Fruit fly (Drosophila melanogaster): ENCODE measurements around the gene Gapdh2.

The Gapdh2 gene

DNA sequence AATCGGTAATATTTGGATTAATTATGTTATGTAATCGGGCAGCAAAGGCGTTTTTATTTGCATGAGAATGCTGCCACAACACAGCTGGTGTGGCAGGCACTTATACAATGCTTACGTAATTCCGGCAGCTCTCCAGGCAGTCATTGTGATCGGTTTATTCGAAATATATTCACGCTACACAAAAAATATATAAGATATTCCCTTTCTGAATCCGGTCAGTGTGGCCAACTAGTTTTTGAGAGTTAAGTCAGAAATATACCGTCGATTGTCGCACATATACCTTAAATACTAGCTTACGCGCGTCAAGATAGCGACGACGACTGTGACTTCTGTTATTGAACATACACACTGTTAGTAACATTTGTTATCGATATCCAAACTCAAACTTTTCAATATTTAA, 18.9 kb upstream of the Gapdh2 start, which contains the start of gene sun (continued):
- TF ChIP-seq CG9797 (GFP tag; optimal IDR thresholded peaks at IDR 0.05) (peak; percentile 69), CG15011 (GFP tag; optimal IDR thresholded peaks at IDR 0.05) (no peak), Atf6 (GFP tag; IDR thresholded peaks at IDR 0.05) (0 out of 2 replicates have a peak, but pooled peaks have one; percentile 24), MBD-R2 (GFP tag; IDR thresholded peaks at IDR 0.05) (peak; percentile 37; the same call in 1 of the 2 replicates), eyg (GFP tag; optimal IDR thresholded peaks at IDR 0.05) (no peak), Atf3 (GFP tag; optimal IDR thresholded peaks at IDR 0.05) (no peak), CG12659 (GFP tag; optimal IDR thresholded peaks at IDR 0.05) (peak; percentile 65), CG9437 (GFP tag; optimal IDR thresholded peaks at IDR 0.05) (no peak), Pdp1 (GFP tag; optimal IDR thresholded peaks at IDR 0.05) (peak in 1 of 2 experiments; percentile 99), CG1603 (tag; optimal IDR thresholded peaks at IDR 0.05) (peak; percentile 99), CG4730 (GFP tag; IDR thresholded peaks at IDR 0.05) (no peak), YL-1 (GFP tag; optimal IDR thresholded peaks at IDR 0.05) (peak; percentile 73), Sox100B (GFP tag; optimal IDR thresholded peaks at IDR 0.05) (no peak), stwl (tag; optimal IDR thresholded peaks at IDR 0.05) (peak; percentile 56), grau (tag; optimal IDR thresholded peaks at IDR 0.05) (no peak), gro (GFP tag; optimal IDR thresholded peaks at IDR 0.05) (no peak), Ets97D (GFP tag; optimal IDR thresholded peaks at IDR 0.05) (peak; percentile 67)

DNA sequence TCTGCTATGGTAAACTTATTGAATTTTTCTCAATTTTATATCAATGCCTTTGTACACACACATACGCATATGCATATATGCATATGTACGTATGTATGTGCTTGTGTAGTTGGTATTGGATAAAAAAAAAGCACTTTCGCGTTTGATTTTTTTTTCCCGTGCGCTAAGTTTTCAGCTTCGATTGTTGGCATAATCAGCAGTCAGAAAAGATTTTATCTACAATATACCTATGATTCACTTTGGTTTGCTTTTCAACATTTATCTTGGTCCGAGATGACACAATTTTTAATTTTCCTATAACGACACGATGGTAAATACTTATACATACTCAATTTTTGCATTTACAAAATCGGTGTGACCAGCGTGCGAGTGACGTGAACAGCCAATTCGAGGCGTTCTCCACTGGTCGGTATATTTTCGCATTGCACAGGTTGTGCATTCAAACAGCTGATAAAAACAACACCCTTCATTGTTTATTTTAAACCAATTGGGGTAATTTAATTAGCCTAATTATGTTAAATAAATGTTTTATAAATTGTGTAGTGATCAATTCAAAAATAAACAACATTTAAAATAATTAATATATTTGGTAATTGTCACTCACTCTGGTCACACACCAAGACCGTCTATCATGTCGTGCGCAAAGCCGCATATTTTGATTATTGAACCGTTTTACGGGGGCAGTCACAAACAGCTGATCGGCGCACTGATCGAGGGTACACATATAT, 15.0 kb upstream of the Gapdh2 start, which contains the start of the genes UBL3 and CG15914:
Gene UBL3, minus strand, starts transcription at position 361 of the 728 bp plus-strand sequence.
Gene CG15914, plus strand, starts transcription at position 607 of the 728 bp plus-strand sequence.
- TF ChIP-seq tio (GFP tag; optimal IDR thresholded peaks at IDR 0.05) (no peak), BEAF-32 (GFP tag; optimal IDR thresholded peaks at IDR 0.05) (peak; percentile 57), ato (GFP tag; IDR thresholded peaks at IDR 0.05; ENCODE audit: partially characterized antibody) (no peak), Med (GFP tag) (peak; percentile 57), nom (GFP tag; optimal IDR thresholded peaks at IDR 0.05) (peak; percentile 15), CG14710 (tag; optimal IDR thresholded peaks at IDR 0.05) (peak; percentile 72), trem (tag; optimal IDR thresholded peaks at IDR 0.05) (peak; percentile 80), CG9727 (GFP tag; optimal IDR thresholded peaks at IDR 0.05) (peak; percentile 39), nerfin-1 (tag; optimal IDR thresholded peaks at IDR 0.05) (peak; percentile 82), CG17385 (GFP tag; optimal IDR thresholded peaks at IDR 0.05) (no peak), CG8924 (tag; optimal IDR thresholded peaks at IDR 0.05) (peak; percentile 44), HLH54F (GFP tag; optimal IDR thresholded peaks at IDR 0.05) (no peak), cg (GFP tag; optimal IDR thresholded peaks at IDR 0.05) (peak; percentile 85), CG10267 (tag; optimal IDR thresholded peaks at IDR 0.05) (peak; percentile 34), CG9817 (tag; optimal IDR thresholded peaks at IDR 0.05) (no peak), chinmo (GFP tag; IDR thresholded peaks at IDR 0.05; ENCODE audit: partially characterized antibody) (0 out of 4 replicates have a peak, but pooled peaks have one; percentile 59), CG2678 (tag; optimal IDR thresholded peaks at IDR 0.05) (no peak), Six4 (GFP tag; optimal IDR thresholded peaks at IDR 0.05) (no peak), Scr (GFP tag; IDR thresholded peaks at IDR 0.05; ENCODE audit: partially characterized antibody) (peak; percentile 53; the same call in 1 of the 2 replicates), HmgZ (tag; optimal IDR thresholded peaks at IDR 0.05) (peak; percentile 58), Dp (GFP tag; optimal IDR thresholded peaks at IDR 0.05) (peak; percentile 59), Hr51 (GFP tag; optimal IDR thresholded peaks at IDR 0.05) (no peak), zen2 (GFP tag; IDR thresholded peaks at IDR 0.05; ENCODE audit: partially characterized antibody) (no peak), Neu2 (GFP tag; optimal IDR thresholded peaks at IDR 0.05; ENCODE audit: borderline replicate concordance) (no peak), unc-4 (GFP tag; IDR thresholded peaks at IDR 0.05; ENCODE audit: partially characterized antibody) (0 out of 2 replicates have a peak, but pooled peaks have one; percentile 34), CG1603 (tag; optimal IDR thresholded peaks at IDR 0.05) (peak; percentile 80), sens (GFP tag) (peak; percentile 76), CG2712 (tag; optimal IDR thresholded peaks at IDR 0.05) (peak; percentile 41), lilli (GFP tag; optimal IDR thresholded peaks at IDR 0.05) (peak; percentile 14), D19A (tag; optimal IDR thresholded peaks at IDR 0.05) (peak; percentile 25), CG8281 (tag; optimal IDR thresholded peaks at IDR 0.05) (no peak)
